Fruit fly (Drosophila melanogaster) whole organism, embryonic: ENCODE results near the gene Orct2.

Experiments
- Awh ChIP-seq: fragments of 200-800 bp; sonication (Bioruptor generic); IDR thresholded peaks from 2 replicates; pipeline ENCODE4, ENCODE4 v1.3.6; 2022; ENCODE audit warnings: missing biosample characterization, missing genetic modification characterization
- Bdp1 ChIP-seq: fragments of 200-800 bp; sonication (Bioruptor generic); optimal IDR thresholded peaks from 3 replicates; lab custom pipeline; 2016; ENCODE audit warnings: missing biosample characterization, missing genetic modification characterization
- CG10543 ChIP-seq: fragments of 200-800 bp; sonication (Bioruptor generic); optimal IDR thresholded peaks from 3 replicates; lab custom pipeline; 2017; ENCODE audit warnings: missing biosample characterization, mild to moderate bottlenecking, missing genetic modification characterization, moderate library complexity
- CG12071 ChIP-seq: fragments of 200-800 bp; sonication (Bioruptor generic); optimal IDR thresholded peaks from 3 replicates; lab custom pipeline; 2018; ENCODE audit warnings: missing biosample characterization, mild to moderate bottlenecking, missing genetic modification characterization
- CG12104 ChIP-seq: fragments of 200-800 bp; sonication (Bioruptor generic); optimal IDR thresholded peaks from 3 replicates; lab custom pipeline; 2016; ENCODE audit warnings: missing biosample characterization, missing genetic modification characterization
- CG12391 ChIP-seq: fragments of 200-800 bp; sonication (Bioruptor generic); optimal IDR thresholded peaks from 3 replicates; lab custom pipeline; 2018; ENCODE audit warnings: missing biosample characterization, mild to moderate bottlenecking, missing genetic modification characterization, moderate library complexity
- CG12942 ChIP-seq: fragments of 200-800 bp; sonication (Bioruptor generic); optimal IDR thresholded peaks from 3 replicates; lab custom pipeline; 2016; ENCODE audit warnings: missing biosample characterization, missing genetic modification characterization
- CG14667 ChIP-seq: fragments of 200-800 bp; sonication (Bioruptor generic); IDR thresholded peaks from 2 replicates; pipeline ENCODE4 v1.3.6; 2022; ENCODE audit warnings: missing biosample characterization, missing genetic modification characterization
- CG15011 ChIP-seq: fragments of 200-800 bp; sonication (Bioruptor generic); optimal IDR thresholded peaks from 3 replicates; lab custom pipeline; 2018; ENCODE audit warnings: missing biosample characterization, mild to moderate bottlenecking, missing genetic modification characterization
- CG2889 ChIP-seq: fragments of 200-800 bp; sonication (Bioruptor generic); IDR thresholded peaks from 3 replicates; pipeline ENCODE4 v1.3.6; 2022; ENCODE audit warnings: missing biosample characterization, missing genetic modification characterization
- CG31365 ChIP-seq: fragments of 200-800 bp; sonication (Bioruptor generic); optimal IDR thresholded peaks from 2 replicates; lab custom pipeline; 2018; ENCODE audit warnings: missing biosample characterization, mild to moderate bottlenecking, missing genetic modification characterization
- CG31388 ChIP-seq: fragments of 200-800 bp; sonication (Bioruptor generic); optimal IDR thresholded peaks from 2 replicates; lab custom pipeline; 2016; ENCODE audit warnings: missing biosample characterization, missing genetic modification characterization
- CG33213 ChIP-seq: fragments of 200-800 bp; sonication (Bioruptor generic); optimal IDR thresholded peaks from 3 replicates; lab custom pipeline; 2016; ENCODE audit warnings: missing biosample characterization, missing genetic modification characterization
- CG3838 ChIP-seq: fragments of 200-800 bp; sonication (Bioruptor generic); optimal IDR thresholded peaks from 3 replicates; lab custom pipeline; 2016; ENCODE audit warnings: missing biosample characterization, missing genetic modification characterization
- CG3847 ChIP-seq: fragments of 200-800 bp; sonication (Bioruptor generic); IDR thresholded peaks from 2 replicates; pipeline ENCODE4 v1.3.6; 2022; ENCODE audit warnings: missing biosample characterization, missing genetic modification characterization
- CG42726 ChIP-seq: fragments of 200-800 bp; sonication (Bioruptor generic); IDR thresholded peaks from 2 replicates; pipeline ENCODE4 v1.3.6; 2022; ENCODE audit warnings: missing biosample characterization, missing genetic modification characterization; ENCODE audit not compliant: partially characterized antibody
- CG6813 ChIP-seq: fragments of 200-800 bp; sonication (Bioruptor generic); optimal IDR thresholded peaks from 2 replicates; lab custom pipeline; 2017; ENCODE audit warnings: missing biosample characterization, missing genetic modification characterization, mild to moderate bottlenecking, moderate library complexity, missing genetic modification reagents
- CG7745 ChIP-seq: fragments of 200-800 bp; sonication (Bioruptor generic); optimal IDR thresholded peaks from 2 replicates; lab custom pipeline; 2018; ENCODE audit warnings: missing biosample characterization, mild to moderate bottlenecking, missing genetic modification characterization, moderate library complexity
- Chrac-16 ChIP-seq: fragments of 200-800 bp; sonication (Bioruptor generic); optimal IDR thresholded peaks from 3 replicates; lab custom pipeline; 2016; ENCODE audit warnings: missing biosample characterization, missing genetic modification characterization
- GATAe ChIP-seq: fragments of 200-800 bp; sonication (Bioruptor generic); conservative IDR thresholded peaks from 2 replicates; pipeline ENCODE4 v1.3.6; 2022; ENCODE audit warnings: missing biosample characterization, missing genetic modification characterization
- Hr78 ChIP-seq, 2 experiments: fragments of 200-800 bp in 1 of 2; fragments of >200 bp in 1 of 2; sonication (Bioruptor generic) in 1 of 2; optimal IDR thresholded peaks; 2 replicates each; lab custom pipeline; 2017 to 2019; ENCODE audit warnings: missing biosample characterization in 2 of 2, missing genetic modification characterization in 2 of 2, mild to moderate bottlenecking in 1 of 2, moderate library complexity in 1 of 2
- MESR4 ChIP-seq: fragments of 200-800 bp; sonication (Bioruptor generic); optimal IDR thresholded peaks from 2 replicates; lab custom pipeline; 2018; ENCODE audit warnings: missing biosample characterization, mild to moderate bottlenecking, missing genetic modification characterization, moderate library complexity
- MTF-1 ChIP-seq: fragments of 200-800 bp; sonication (Bioruptor generic); optimal IDR thresholded peaks from 2 replicates; lab custom pipeline; 2018; ENCODE audit warnings: missing biosample characterization, mild to moderate bottlenecking, missing genetic modification characterization, borderline replicate concordance
- Med ChIP-seq: fragments of 200-800 bp; sonication (Bioruptor generic); peaks from one replicate; lab custom pipeline; 2016; ENCODE audit warnings: missing biosample characterization, missing genetic modification characterization, mild to moderate bottlenecking, inconsistent platforms, moderate library complexity
- NC2β ChIP-seq: fragments of 200-800 bp; sonication (Bioruptor generic); optimal IDR thresholded peaks from 2 replicates; lab custom pipeline; 2016; ENCODE audit warnings: missing biosample characterization, missing genetic modification characterization
- Oli ChIP-seq: fragments of 200-800 bp; sonication (Bioruptor generic); optimal IDR thresholded peaks from 2 replicates; lab custom pipeline; 2018; ENCODE audit warnings: missing biosample characterization, mild to moderate bottlenecking, missing genetic modification characterization, moderate library complexity
- Pdp1 ChIP-seq, 2 experiments: fragments of 200-800 bp; sonication (Bioruptor generic); optimal IDR thresholded peaks; 3 replicates each; lab custom pipeline; 2016; ENCODE audit warnings: missing biosample characterization in 2 of 2, missing genetic modification characterization in 2 of 2, mild to moderate bottlenecking in 1 of 2, moderate library complexity in 1 of 2
- Sin3A ChIP-seq: fragments of >200 bp; optimal IDR thresholded peaks from 2 replicates; lab custom pipeline; 2018
- ab ChIP-seq: fragments of 200-800 bp; sonication (Bioruptor generic); optimal IDR thresholded peaks from 2 replicates; lab custom pipeline; 2016; ENCODE audit warnings: missing biosample characterization, missing genetic modification characterization
- ac ChIP-seq: fragments of 200-800 bp; sonication (Bioruptor generic); optimal IDR thresholded peaks from 3 replicates; lab custom pipeline; 2017; ENCODE audit warnings: missing biosample characterization, mild to moderate bottlenecking, missing genetic modification characterization
- ap ChIP-seq: fragments of 200-800 bp; sonication (Bioruptor generic); IDR thresholded peaks from 2 replicates; pipeline ENCODE4 v1.3.6; 2022; ENCODE audit warnings: missing biosample characterization, missing genetic modification characterization
- ara ChIP-seq: fragments of 200-800 bp; sonication (Bioruptor generic); IDR thresholded peaks from 2 replicates; pipeline ENCODE4 v1.3.6; 2022; ENCODE audit warnings: missing biosample characterization, missing genetic modification characterization
- da ChIP-seq: fragments of 200-800 bp; sonication (Bioruptor generic); optimal IDR thresholded peaks from 2 replicates; lab custom pipeline; 2016; ENCODE audit warnings: missing biosample characterization, missing genetic modification characterization
- dan ChIP-seq: fragments of 200-800 bp; sonication (Bioruptor generic); IDR thresholded peaks from 2 replicates; pipeline ENCODE4 v1.3.6; 2022; ENCODE audit warnings: missing biosample characterization, missing genetic modification characterization
- dati ChIP-seq: fragments of 200-800 bp; sonication (Bioruptor generic); IDR thresholded peaks from 2 replicates; pipeline ENCODE4 v1.3.6; 2022; ENCODE audit warnings: missing biosample characterization, missing genetic modification characterization
- dm ChIP-seq: fragments of 200-800 bp; sonication (Bioruptor generic); optimal IDR thresholded peaks from 3 replicates; lab custom pipeline; 2016; ENCODE audit warnings: missing biosample characterization, missing genetic modification characterization
- eyg ChIP-seq: fragments of 200-800 bp; sonication (Bioruptor generic); optimal IDR thresholded peaks from 3 replicates; lab custom pipeline; 2016; ENCODE audit warnings: missing biosample characterization, missing genetic modification characterization
- fd64A ChIP-seq: fragments of 200-800 bp; sonication (Bioruptor generic); optimal IDR thresholded peaks from 3 replicates; lab custom pipeline; 2018; ENCODE audit warnings: missing biosample characterization, mild to moderate bottlenecking, missing genetic modification characterization
- inv ChIP-seq: fragments of 200-800 bp; sonication (Bioruptor generic); IDR thresholded peaks from 2 replicates; pipeline ENCODE4 v1.3.6; 2022; ENCODE audit warnings: missing biosample characterization, missing genetic modification characterization; ENCODE audit not compliant: partially characterized antibody
- kah ChIP-seq: fragments of 200-800 bp; sonication (Bioruptor generic); optimal IDR thresholded peaks from 2 replicates; lab custom pipeline; 2018; ENCODE audit warnings: missing biosample characterization, mild to moderate bottlenecking, missing genetic modification characterization
- klu ChIP-seq: fragments of 200-800 bp; sonication (Bioruptor generic); IDR thresholded peaks from 2 replicates; pipeline ENCODE4 v1.3.6; 2022; ENCODE audit warnings: missing biosample characterization, missing genetic modification characterization
- lab ChIP-seq: fragments of 200-800 bp; sonication (Bioruptor generic); optimal IDR thresholded peaks from 3 replicates; lab custom pipeline; 2017; ENCODE audit warnings: missing biosample characterization, missing genetic modification characterization, mild to moderate bottlenecking, moderate library complexity, missing genetic modification reagents
- nerfin-1 ChIP-seq: fragments of 200-800 bp; sonication (Bioruptor generic); optimal IDR thresholded peaks from 3 replicates; lab custom pipeline; 2019; ENCODE audit warnings: missing biosample characterization, mild to moderate bottlenecking, missing genetic modification characterization, moderate library complexity
- nmo ChIP-seq: fragments of 200-800 bp; sonication (Bioruptor generic); optimal IDR thresholded peaks from 2 replicates; lab custom pipeline; 2018; ENCODE audit warnings: missing biosample characterization, mild to moderate bottlenecking, missing genetic modification characterization, moderate library complexity
- pb ChIP-seq: fragments of 200-800 bp; sonication (Bioruptor generic); optimal IDR thresholded peaks from 3 replicates; lab custom pipeline; 2016; ENCODE audit warnings: missing biosample characterization, missing genetic modification characterization
- sens ChIP-seq: fragments of 200-800 bp; sonication (Bioruptor generic); peaks from one replicate; lab custom pipeline; 2016; ENCODE audit warnings: missing biosample characterization, missing genetic modification characterization
- so ChIP-seq: fragments of 200-800 bp; sonication (Bioruptor generic); IDR thresholded peaks from 3 replicates; pipeline ENCODE4 v1.3.6; 2022; ENCODE audit warnings: missing biosample characterization, missing genetic modification characterization
- tgo ChIP-seq: fragments of 200-800 bp; sonication (Bioruptor generic); IDR thresholded peaks from 3 replicates; pipeline ENCODE4 v1.3.6; 2022; ENCODE audit warnings: missing biosample characterization, missing genetic modification characterization
- ttk ChIP-seq: fragments of 200-800 bp; sonication (Bioruptor generic); IDR thresholded peaks from 2 replicates; pipeline ENCODE4 v2.1.2; 2022; ENCODE audit warnings: missing biosample characterization, missing genetic modification characterization

The Orct2 gene

DNA sequence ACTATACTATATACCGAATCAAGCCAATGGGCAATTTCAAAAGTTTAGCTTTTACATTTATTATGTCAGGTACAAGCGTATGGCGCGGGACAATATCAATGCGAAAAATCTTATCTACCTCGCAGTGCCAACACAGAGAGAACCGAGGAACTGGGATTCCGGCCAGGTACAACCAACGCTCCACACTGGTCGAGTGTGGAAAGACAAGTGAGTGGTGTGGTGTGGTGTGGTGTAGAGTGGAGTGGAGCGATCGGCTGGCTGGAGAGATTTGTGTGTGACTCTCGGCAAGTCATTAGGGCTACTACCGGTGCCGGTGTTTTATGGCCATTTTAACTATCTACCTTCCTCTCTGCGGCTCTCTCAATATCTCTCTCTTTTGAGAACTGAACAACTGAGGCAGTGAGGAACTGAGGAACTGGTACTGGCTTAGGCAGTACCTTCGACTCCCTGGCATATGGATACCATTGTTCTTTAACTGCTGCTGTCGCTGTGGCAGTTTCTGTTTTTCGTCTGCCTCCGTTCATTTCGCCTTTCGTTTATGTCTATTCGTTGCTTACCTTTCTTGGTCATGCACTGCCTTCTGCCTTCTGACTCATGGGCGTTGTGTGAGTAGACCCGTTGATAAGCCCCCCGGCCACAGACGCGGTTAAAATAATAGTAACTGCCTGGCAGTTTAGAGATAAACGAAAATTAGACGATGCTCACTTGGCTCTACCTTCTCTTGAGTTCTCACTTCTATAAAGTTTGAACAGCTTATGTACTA is 13.4 kb upstream of the Orct2 start (continued):
- TF ChIP-seq da (GFP tag; lab: Kevin White, UChicago) (peak; percentile 59), ab (GFP tag; lab: Kevin White, UChicago) (peak; percentile 82), eyg (peak; percentile 69), CG3838 (GFP tag; lab: Kevin White, UChicago) (peak; percentile 72), ap (GFP tag; lab: Robert Waterston, UW) (peak; percentile 70), CG33213 (GFP tag; lab: Kevin White, UChicago) (peak; percentile 76), lab (GFP tag; lab: Kevin White, UChicago) (peak; percentile 95), ttk (GFP tag; lab: Robert Waterston, UW) (peak; percentile 74), sens (peak; percentile 98), klu (GFP tag; lab: Robert Waterston, UW) (peak; percentile 77), CG10543 (GFP tag; lab: Kevin White, UChicago) (peak; percentile 60), nerfin-1 (peak; percentile 79), so (GFP tag; lab: Robert Waterston, UW) (peak; percentile 85; the same call in 2 of the 3 replicates), NC2β (GFP tag; lab: Kevin White, UChicago) (peak; percentile 89), dm (peak; percentile 75), MESR4 (GFP tag; lab: Kevin White, UChicago) (no peak), CG15011 (GFP tag; lab: Kevin White, UChicago) (peak; percentile 84), ac (peak; percentile 78), CG2889 (GFP tag; lab: Robert Waterston, UW) (peak; percentile 84), Bdp1 (GFP tag; lab: Kevin White, UChicago) (peak; percentile 73), dati (0 out of 2 replicates have a peak, but pooled peaks have one; percentile 36), GATAe (peak; percentile 86), CG12391 (tag; lab: Kevin White, UChicago) (peak; percentile 91), CG7745 (tag; lab: Kevin White, UChicago) (no peak), pb (GFP tag; lab: Kevin White, UChicago) (peak; percentile 78), tgo (GFP tag; lab: Robert Waterston, UW) (peak; percentile 87), CG12104 (peak; percentile 86), Pdp1 (GFP tag; optimal IDR thresholded peaks at IDR 0.05; lab: Kevin White, UChicago) (peak; percentile 90 to 93), fd64A (GFP tag; lab: Kevin White, UChicago) (peak; percentile 84), ara (GFP tag; lab: Robert Waterston, UW) (peak; percentile 92), dan (GFP tag; lab: Robert Waterston, UW) (peak; percentile 60; the same call in 1 of the 2 replicates), MTF-1 (GFP tag; lab: Kevin White, UChicago) (peak; percentile 85), CG3847 (GFP tag; lab: Robert Waterston, UW) (peak; percentile 82), CG6813 (GFP tag; lab: Kevin White, UChicago) (peak; percentile 90), Hr78 (GFP tag; optimal IDR thresholded peaks at IDR 0.05; lab: Kevin White, UChicago) (peak in 1 of 2 experiments; percentile 73), CG31388 (peak; percentile 69), Sin3A (lab: Kevin White, UChicago) (no peak), Med (GFP tag; lab: Kevin White, UChicago) (peak; percentile 99), CG12071 (GFP tag; lab: Kevin White, UChicago) (peak; percentile 88), CG31365 (tag; lab: Kevin White, UChicago) (peak; percentile 63), Chrac-16 (GFP tag; lab: Kevin White, UChicago) (peak; percentile 91), CG42726 (GFP tag; lab: Robert Waterston, UW) (no peak), CG12942 (GFP tag; lab: Kevin White, UChicago) (peak; percentile 82), nmo (GFP tag; lab: Kevin White, UChicago) (peak; percentile 89), Oli (tag; lab: Kevin White, UChicago) (peak; percentile 91), inv (no peak), Awh (GFP tag; lab: Robert Waterston, UW) (peak; percentile 81), kah (peak; percentile 50), CG14667 (peak; percentile 78)
